Worm (Caenorhabditis elegans): ENCODE measurements around the gene F31E3.6.

ce11 chrIII:6993179-6993578 lies 11.3 kb downstream of the F31E3.6 start:
- TF ChIP-seq ceh-79 (tag; optimal IDR thresholded peaks at IDR 0.05) (no peak), hlh-26 (GFP tag; conservative IDR thresholded peaks at IDR 0.05) (no peak), B0261.1 (tag; optimal IDR thresholded peaks at IDR 0.05) (no peak), efl-1 (GFP tag; optimal IDR thresholded peaks at IDR 0.05) (no peak), ceh-91 (GFP tag; IDR thresholded peaks at IDR 0.05) (no peak), dpl-1 (GFP tag; optimal IDR thresholded peaks at IDR 0.05) (no peak), snpc-4 (GFP tag; optimal IDR thresholded peaks at IDR 0.05) (no peak), snpc-4 (tag; optimal IDR thresholded peaks at IDR 0.05) (no peak), egrh-3 (GFP tag; IDR thresholded peaks at IDR 0.05) (no peak), F57A8.1 (GFP tag; optimal IDR thresholded peaks at IDR 0.05) (no peak), Y56A3A.18 (GFP tag; IDR thresholded peaks at IDR 0.05) (no peak), unc-62 (GFP tag; optimal IDR thresholded peaks at IDR 0.05) (no peak), F57C9.4 (tag; optimal IDR thresholded peaks at IDR 0.05) (no peak), hmg-1.2 (GFP tag; IDR thresholded peaks at IDR 0.05) (no peak)

All from whole organism, young adult.